Worm (Caenorhabditis elegans) whole organism, early embryonic: ENCODE results near the gene ceh-93.

Experiments used
- F13C5.2 ChIP-seq: sonication (generic microtip); optimal IDR thresholded peaks from 2 replicates; lab custom pipeline; 2017; ENCODE audit warnings: mild to moderate bottlenecking, missing genetic modification characterization, inconsistent platforms, missing compliant biosample characterization
- hmg-4 ChIP-seq: fragments of 200-800 bp; sonication (Bioruptor generic); optimal IDR thresholded peaks from 2 replicates; lab custom pipeline; 2018; ENCODE audit warnings: mild to moderate bottlenecking, missing genetic modification characterization, missing compliant biosample characterization
- pes-1 ChIP-seq: fragments of 200-800 bp; sonication (Bioruptor generic); IDR thresholded peaks from 2 replicates; pipeline ENCODE4 v1.3.6; 2022; ENCODE audit warnings: missing genetic modification reagents, missing genetic modification characterization, missing compliant biosample characterization
- scrt-1 ChIP-seq: fragments of 200-800 bp; sonication (Bioruptor generic); IDR thresholded peaks from 2 replicates; pipeline ENCODE4 v1.3.6; 2022; ENCODE audit warnings: missing genetic modification characterization, missing compliant biosample characterization

DNA sequence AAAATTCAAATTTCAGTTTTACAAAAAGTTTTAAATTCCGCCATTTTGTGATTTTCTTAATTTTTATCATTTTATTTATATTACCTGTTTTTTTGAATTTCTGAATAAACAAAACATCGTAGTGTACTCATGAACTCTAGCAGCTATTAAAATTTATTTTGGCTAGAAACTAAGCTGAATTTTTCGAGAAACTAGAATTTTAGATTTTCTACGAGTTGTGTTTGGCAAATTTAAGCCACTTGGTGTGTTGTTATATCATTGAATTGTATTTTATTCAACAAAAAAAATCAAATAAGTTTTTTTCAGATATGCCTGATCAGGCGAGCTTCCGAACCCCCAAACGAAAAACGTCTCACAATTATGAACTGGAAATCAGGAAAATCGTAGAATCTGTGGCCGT lies 8.7 kb upstream of the ceh-93 start, which contains the start of gene R04A9.6:
- no peak for TF ChIP-seq pes-1
- no peak for TF ChIP-seq hmg-4
- TF ChIP-seq F13C5.2 (tag; lab: Kevin White, UChicago), result no peak
- TF ChIP-seq scrt-1 (GFP tag; lab: Robert Waterston, UW), result no peak
